Fruit fly (Drosophila melanogaster) whole organism, prepupa: ENCODE data around the gene Ire1.

ENCODE experiments used
- CG10631 ChIP-seq: fragments of 200-800 bp; sonication (Bioruptor generic); optimal IDR thresholded peaks from 2 replicates; lab custom pipeline; 2016; ENCODE audit warnings: missing biosample characterization, missing genetic modification characterization
- CG4318 ChIP-seq: fragments of 200-800 bp; sonication (Bioruptor generic); optimal IDR thresholded peaks from 3 replicates; lab custom pipeline; 2017; ENCODE audit warnings: missing biosample characterization, mild to moderate bottlenecking, missing genetic modification characterization
- CG6808 ChIP-seq: fragments of 200-800 bp; sonication (Bioruptor generic); optimal IDR thresholded peaks from 3 replicates; lab custom pipeline; 2017; ENCODE audit warnings: missing biosample characterization, missing genetic modification characterization, mild to moderate bottlenecking, moderate library complexity, missing genetic modification reagents
- CG8319 ChIP-seq: fragments of 200-800 bp; sonication (Bioruptor generic); optimal IDR thresholded peaks from 3 replicates; lab custom pipeline; 2016; ENCODE audit warnings: missing biosample characterization, missing genetic modification characterization

dm6 chr3R:19812472-19812871 is 48.6 kb downstream of the Ire1 start:
- TF ChIP-seq CG8319 (GFP tag; lab: Kevin White, UChicago): no peak
- no peak for TF ChIP-seq CG4318 (GFP tag; lab: Kevin White, UChicago)
- TF ChIP-seq CG10631: no peak
- no peak for TF ChIP-seq CG6808 (GFP tag; lab: Kevin White, UChicago)
